Fruit fly (Drosophila melanogaster) whole organism, adult: ENCODE measurements around the gene CG32829.

Source experiments
- CG1620 ChIP-seq: fragments of 200-800 bp; sonication (Bioruptor generic); optimal IDR thresholded peaks from 2 replicates; lab custom pipeline; 2016; ENCODE audit warnings: missing biosample characterization, missing genetic modification characterization
- CG7101 ChIP-seq: fragments of 200-800 bp; sonication (Bioruptor generic); optimal IDR thresholded peaks from 2 replicates; lab custom pipeline; 2018; ENCODE audit warnings: missing biosample characterization, mild to moderate bottlenecking, missing genetic modification characterization, moderate library complexity
- Clk ChIP-seq: fragments of 200-800 bp; sonication (Bioruptor generic); optimal IDR thresholded peaks from 2 replicates; lab custom pipeline; 2017; ENCODE audit warnings: missing biosample characterization, missing genetic modification characterization
- Mnt ChIP-seq: fragments of 200-800 bp; sonication (Bioruptor generic); optimal IDR thresholded peaks from 2 replicates; lab custom pipeline; 2016; ENCODE audit warnings: missing biosample characterization, mild to moderate bottlenecking, missing genetic modification characterization
- bab1 ChIP-seq: fragments of 200-800 bp; sonication (Bioruptor generic); optimal IDR thresholded peaks from 3 replicates; lab custom pipeline; 2019; ENCODE audit warnings: missing biosample characterization, mild to moderate bottlenecking, missing genetic modification characterization, moderate library complexity
- cic ChIP-seq: fragments of 200-800 bp; sonication (Bioruptor generic); optimal IDR thresholded peaks from 2 replicates; lab custom pipeline; 2017; ENCODE audit warnings: missing biosample characterization, mild to moderate bottlenecking, missing genetic modification characterization, moderate library complexity
- kay ChIP-seq: fragments of 200-800 bp; sonication (Bioruptor generic); peaks from one replicate; lab custom pipeline; 2016; ENCODE audit warnings: missing biosample characterization, missing genetic modification characterization, borderline replicate concordance
- pad ChIP-seq: fragments of 200-800 bp; sonication (Bioruptor generic); optimal IDR thresholded peaks from 3 replicates; lab custom pipeline; 2017; ENCODE audit warnings: missing biosample characterization, missing genetic modification characterization, mild to moderate bottlenecking, moderate library complexity, missing genetic modification reagents
- tj ChIP-seq: fragments of 200-800 bp; sonication (Bioruptor generic); optimal IDR thresholded peaks from 3 replicates; lab custom pipeline; 2017; ENCODE audit warnings: missing biosample characterization, mild to moderate bottlenecking, missing genetic modification characterization, moderate library complexity

dm6 chr2L:6956725-6957124, 40.5 kb upstream of the CG32829 start, which contains the start of the genes CG13775 and CG3430:
- TF ChIP-seq CG7101 (tag; lab: Kevin White, UChicago) (peak; percentile 10), Mnt (GFP tag; lab: Kevin White, UChicago) (peak; percentile 19), CG1620 (no peak), pad (GFP tag; lab: Kevin White, UChicago) (no peak), cic (GFP tag; lab: Kevin White, UChicago) (no peak), bab1 (GFP tag; lab: Kevin White, UChicago) (peak; percentile 40), kay (GFP tag; lab: Kevin White, UChicago) (no peak), Clk (no peak), tj (GFP tag; lab: Kevin White, UChicago) (peak; percentile 5)
